Worm (Caenorhabditis elegans): ENCODE measurements around the gene col-37.
A peak's percentile ranks its signal among the peaks of the same experiment; 100 is the strongest.

Gene col-37

ce11 chrV:12197748-12198147 is 30.2 kb upstream of the col-37 start:
- TF ChIP-seq R02D3.7 (tag; optimal IDR thresholded peaks at IDR 0.05) (no peak), tbx-2 (tag; optimal IDR thresholded peaks at IDR 0.05) (no peak), jun-1 (tag; optimal IDR thresholded peaks at IDR 0.05) (no peak), elt-1 (tag; optimal IDR thresholded peaks at IDR 0.05) (no peak), nhr-77 (tag; optimal IDR thresholded peaks at IDR 0.05) (no peak), unc-39 (tag; optimal IDR thresholded peaks at IDR 0.05) (no peak), unc-62 (GFP tag; optimal IDR thresholded peaks at IDR 0.05) (no peak), ZK546.5 (tag; optimal IDR thresholded peaks at IDR 0.05) (no peak), egl-27 (tag; optimal IDR thresholded peaks at IDR 0.05) (no peak)

DNA sequence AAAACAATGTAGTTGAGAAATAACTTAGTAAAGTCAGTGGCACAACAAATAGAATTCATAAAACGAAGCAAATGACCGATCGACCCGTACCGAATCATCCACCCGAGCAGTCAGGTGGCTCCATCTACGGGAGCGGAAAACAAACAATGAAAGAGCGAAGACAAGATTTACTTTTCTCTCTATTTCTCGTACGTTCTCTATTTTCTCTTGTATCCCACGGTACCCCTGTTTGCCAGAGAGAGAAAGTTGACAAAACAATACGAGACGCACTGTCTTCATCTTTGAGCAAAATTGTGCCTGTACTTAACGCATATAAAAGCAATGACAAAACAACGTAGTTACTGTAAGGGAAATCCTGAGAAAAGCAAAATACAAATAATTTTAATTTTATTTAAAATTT is 29.1 kb upstream of the col-37 start:
- peak; percentile 89 for TF ChIP-seq pha-4 (tag; optimal IDR thresholded peaks at IDR 0.05)
- TF ChIP-seq tbx-2 (tag; optimal IDR thresholded peaks at IDR 0.05), result no peak

DNA sequence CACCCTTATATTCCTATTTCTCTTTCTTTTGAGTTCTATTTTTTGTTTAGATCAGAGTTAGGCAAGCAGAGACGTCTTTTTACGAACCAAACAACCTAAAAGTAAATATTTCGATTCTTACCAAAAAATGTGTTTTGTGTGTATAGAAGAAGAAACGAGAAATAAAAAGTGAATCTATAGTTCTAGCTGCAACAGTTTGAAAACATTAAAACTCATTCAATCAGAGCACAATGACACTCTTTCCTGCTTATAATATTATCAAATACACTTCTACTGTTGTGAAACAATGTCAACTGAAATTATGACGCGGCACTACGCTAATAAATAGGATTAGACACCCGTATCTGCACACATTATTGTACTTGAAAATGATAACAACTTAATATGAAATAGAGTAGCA is 28.3 kb upstream of the col-37 start, which contains the start of gene ZK836.3:
Gene ZK836.3 (minus strand): TSS at position 101 of the 400 bp plus-strand sequence.
- TF ChIP-seq pha-4 (tag; optimal IDR thresholded peaks at IDR 0.05) (peak; percentile 43), nhr-11 (tag; optimal IDR thresholded peaks at IDR 0.05) (no peak)

DNA sequence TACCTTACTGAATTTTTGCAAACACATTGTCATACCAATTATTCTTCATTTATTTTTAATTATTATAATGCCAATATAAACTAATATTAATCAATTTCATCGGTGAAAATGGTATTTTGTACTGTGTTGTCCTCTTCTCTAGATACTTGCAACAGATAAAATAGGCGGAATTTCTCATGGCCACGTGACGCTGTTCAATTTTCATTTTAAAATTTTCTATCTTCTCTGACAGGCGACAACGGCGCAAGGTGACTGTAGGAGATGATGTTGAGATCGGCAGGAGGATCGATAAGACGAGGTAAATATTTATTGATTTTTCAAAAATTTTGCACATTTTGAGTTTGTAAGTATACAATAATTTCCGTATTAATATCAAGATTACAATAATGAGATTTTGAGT is 26.7 kb upstream of the col-37 start, which contains the start of gene ogdh-2:
Gene ogdh-2 (plus strand): TSS at position 233 of the 400 bp plus-strand sequence.
- TF ChIP-seq daf-12 (tag; optimal IDR thresholded peaks at IDR 0.05) (no peak), lin-39 (tag; optimal IDR thresholded peaks at IDR 0.05) (no peak), nhr-23 (tag; optimal IDR thresholded peaks at IDR 0.05) (no peak), elt-1 (tag; optimal IDR thresholded peaks at IDR 0.05) (peak; percentile 7), ama-1 (optimal IDR thresholded peaks at IDR 0.05) (no peak), nhr-43 (tag; optimal IDR thresholded peaks at IDR 0.05; ENCODE audit: poor library complexity, severe bottlenecking) (no peak), ceh-28 (tag; optimal IDR thresholded peaks at IDR 0.05) (peak; percentile 34), nhr-25 (tag; optimal IDR thresholded peaks at IDR 0.05) (peak; percentile 12), aly-2 (tag; optimal IDR thresholded peaks at IDR 0.05) (no peak), nhr-12 (tag; optimal IDR thresholded peaks at IDR 0.05) (no peak), egl-5 (tag; optimal IDR thresholded peaks at IDR 0.05) (no peak), eor-1 (tag; optimal IDR thresholded peaks at IDR 0.05) (no peak), ztf-4 (tag; optimal IDR thresholded peaks at IDR 0.05) (no peak)

- TF ChIP-seq egl-27 (tag; optimal IDR thresholded peaks at IDR 0.05) (no peak), ztf-4 (tag; optimal IDR thresholded peaks at IDR 0.05) (no peak), ama-1 (optimal IDR thresholded peaks at IDR 0.05) (peak; percentile 35), pha-4 (tag; optimal IDR thresholded peaks at IDR 0.05) (peak; percentile 10), nhr-23 (tag; optimal IDR thresholded peaks at IDR 0.05) (no peak)
These were observed 24.6 kb upstream of the col-37 start, which contains the start of gene rnp-1 for ce11 chrV:12192129-12192528. Gene rnp-1, plus strand, starts transcription at chrV:12192273.

DNA sequence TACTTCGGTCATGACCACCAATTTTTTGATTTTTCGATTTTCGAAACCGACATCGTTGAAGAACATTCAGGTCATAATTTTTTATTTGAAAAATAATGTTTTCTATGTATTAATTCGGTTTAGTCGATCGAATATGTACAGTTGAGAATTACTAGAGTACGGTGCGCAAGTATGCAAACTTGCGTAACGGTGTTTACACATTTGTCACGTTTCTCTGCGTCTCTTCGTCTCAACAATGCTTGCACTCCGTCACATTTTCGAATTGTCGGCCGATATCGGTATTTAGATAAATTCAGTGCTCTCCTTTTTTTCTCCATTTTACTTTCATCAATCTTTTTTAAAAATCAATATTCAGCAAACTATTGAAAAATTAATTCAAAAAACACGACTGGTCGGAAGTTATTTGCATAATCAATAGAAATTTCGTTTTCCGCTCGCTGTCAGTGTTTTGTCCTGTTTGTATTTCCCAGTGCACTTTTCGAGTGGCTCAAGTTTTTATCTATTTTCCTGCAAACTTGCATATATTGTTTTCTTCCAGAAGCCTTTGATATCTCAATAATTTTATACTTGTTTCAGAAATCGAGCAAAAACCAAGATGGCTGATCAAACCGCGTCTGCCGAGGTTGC is 23.5 kb upstream of the col-37 start, which contains the start of gene dpy-30:
Gene dpy-30 (plus strand): TSS at position 577 of the 627 bp plus-strand sequence.
- TF ChIP-seq lin-39 (tag; optimal IDR thresholded peaks at IDR 0.05) (peak; percentile 50), mml-1 (tag; optimal IDR thresholded peaks at IDR 0.05) (no peak), zag-1 (tag; optimal IDR thresholded peaks at IDR 0.05) (no peak), nfya-1 (tag; optimal IDR thresholded peaks at IDR 0.05; ENCODE audit: insufficient read depth) (peak; percentile 82), mdl-1 (tag; optimal IDR thresholded peaks at IDR 0.05) (no peak), daf-12 (tag; optimal IDR thresholded peaks at IDR 0.05) (no peak), lin-15B (tag; optimal IDR thresholded peaks at IDR 0.05) (peak; percentile 29), nhr-25 (tag; optimal IDR thresholded peaks at IDR 0.05) (peak; percentile 65), ztf-11 (tag; optimal IDR thresholded peaks at IDR 0.05) (no peak), hmg-11 (tag; optimal IDR thresholded peaks at IDR 0.05) (peak; percentile 72), ztf-4 (tag; optimal IDR thresholded peaks at IDR 0.05) (no peak), nhr-23 (tag; optimal IDR thresholded peaks at IDR 0.05) (peak; percentile 38), ceh-16 (tag; optimal IDR thresholded peaks at IDR 0.05) (no peak), ceh-28 (tag; optimal IDR thresholded peaks at IDR 0.05) (peak; percentile 38), tbx-2 (tag; optimal IDR thresholded peaks at IDR 0.05) (no peak), egl-5 (tag; optimal IDR thresholded peaks at IDR 0.05) (no peak), nhr-67 (tag; optimal IDR thresholded peaks at IDR 0.05) (no peak), unc-39 (tag; optimal IDR thresholded peaks at IDR 0.05) (no peak), ama-1 (optimal IDR thresholded peaks at IDR 0.05) (no peak), skn-1 (tag; optimal IDR thresholded peaks at IDR 0.05) (no peak), nhr-76 (tag; optimal IDR thresholded peaks at IDR 0.05) (no peak), nhr-237 (tag; optimal IDR thresholded peaks at IDR 0.05) (no peak), nhr-43 (tag; optimal IDR thresholded peaks at IDR 0.05; ENCODE audit: poor library complexity, severe bottlenecking) (no peak), snpc-4 (tag; optimal IDR thresholded peaks at IDR 0.05) (peak; percentile 64), aly-2 (tag; optimal IDR thresholded peaks at IDR 0.05) (no peak), fkh-2 (tag; optimal IDR thresholded peaks at IDR 0.05) (no peak), fkh-10 (GFP tag; optimal IDR thresholded peaks at IDR 0.05) (no peak), elt-2 (tag; optimal IDR thresholded peaks at IDR 0.05) (peak; percentile 42), pha-4 (tag; optimal IDR thresholded peaks at IDR 0.05) (peak; percentile 86), nhr-11 (tag; optimal IDR thresholded peaks at IDR 0.05) (no peak)

All from whole organism, L3 larva.